Worm (Caenorhabditis elegans) whole organism, L2 larva: ENCODE measurements around the gene fip-3.

Source experiments
- F13H6.1 ChIP-seq: sonication (generic microtip); optimal IDR thresholded peaks from 2 replicates; lab custom pipeline; 2016; ENCODE audit warnings: missing genetic modification characterization, missing compliant biosample characterization
- blmp-1 ChIP-seq: sonication (generic microtip); optimal IDR thresholded peaks from 2 replicates; lab custom pipeline; 2017; ENCODE audit warnings: missing genetic modification characterization, mild to moderate bottlenecking, missing compliant biosample characterization, antibody characterized with exemption, moderate library complexity; ENCODE audit not compliant: insufficient read depth
- ceh-16 ChIP-seq: fragments of 150-350 bp; optimal IDR thresholded peaks from 2 replicates; lab custom pipeline; 2014; ENCODE audit warnings: missing biosample characterization, missing genetic modification characterization
- ceh-82 ChIP-seq: fragments of 150-350 bp; optimal IDR thresholded peaks from 2 replicates; lab custom pipeline; 2014; ENCODE audit warnings: missing biosample characterization, missing genetic modification characterization
- lin-13 ChIP-seq: fragments of 150-350 bp; optimal IDR thresholded peaks from 2 replicates; lab custom pipeline; 2014; ENCODE audit warnings: missing biosample characterization, missing genetic modification reagents, missing genetic modification characterization
- nhr-237 ChIP-seq: fragments of 150-350 bp; optimal IDR thresholded peaks from 2 replicates; lab custom pipeline; 2014; ENCODE audit warnings: missing biosample characterization, missing genetic modification characterization
- nhr-25 ChIP-seq: fragments of 150-350 bp; sonication (generic microtip); optimal IDR thresholded peaks from 3 replicates; lab custom pipeline; 2014; ENCODE audit warnings: missing biosample characterization, missing genetic modification characterization
- nhr-77 ChIP-seq: fragments of 150-350 bp; optimal IDR thresholded peaks from 2 replicates; lab custom pipeline; 2014; ENCODE audit warnings: missing biosample characterization, missing genetic modification characterization
- sem-4 ChIP-seq: fragments of 150-350 bp; optimal IDR thresholded peaks from 2 replicates; lab custom pipeline; 2014; ENCODE audit warnings: missing biosample characterization, missing genetic modification reagents, missing genetic modification characterization
- unc-39 ChIP-seq: fragments of 150-350 bp; optimal IDR thresholded peaks from 2 replicates; lab custom pipeline; 2014; ENCODE audit warnings: missing biosample characterization, missing genetic modification characterization
- unc-62 ChIP-seq: fragments of 150-350 bp; optimal IDR thresholded peaks from 2 replicates; lab custom pipeline; 2014; ENCODE audit warnings: missing biosample characterization, missing genetic modification reagents, missing genetic modification characterization

- TF ChIP-seq lin-13 (GFP tag; lab: Kevin White, UChicago), result peak; percentile 53
- TF ChIP-seq nhr-25 (tag; lab: Kevin White, UChicago), result no peak
- TF ChIP-seq blmp-1 (tag; lab: Kevin White, UChicago), result no peak
- TF ChIP-seq ceh-16 (tag; lab: Kevin White, UChicago), result no peak
- TF ChIP-seq unc-62 (GFP tag; lab: Kevin White, UChicago), result no peak
- no peak for TF ChIP-seq sem-4 (tag; lab: Kevin White, UChicago)
- no peak for TF ChIP-seq unc-39 (tag; lab: Kevin White, UChicago)
- no peak for TF ChIP-seq F13H6.1
- no peak for TF ChIP-seq ceh-82 (tag; lab: Kevin White, UChicago)
- TF ChIP-seq nhr-77 (tag; lab: Kevin White, UChicago), result no peak
- TF ChIP-seq nhr-237 (tag; lab: Kevin White, UChicago), result no peak
These were observed 41.5 kb upstream of the fip-3 start, which contains the start of gene dnj-10 for ce11 chrIII:8630833-8631232.
